Fruit fly (Drosophila melanogaster) whole organism, embryonic: Measurements from ENCODE around the gene CG1896.

Source experiments
- ATbp ChIP-seq: fragments of 200-800 bp; sonication (Bioruptor generic); optimal IDR thresholded peaks from 2 replicates; lab custom pipeline; 2017; ENCODE audit warnings: missing biosample characterization, mild to moderate bottlenecking, missing genetic modification characterization, missing genetic modification reagents
- CG11695 ChIP-seq: fragments of 200-800 bp; sonication (Bioruptor generic); IDR thresholded peaks from 3 replicates; pipeline ENCODE4 v1.3.6; 2022; ENCODE audit warnings: missing biosample characterization, missing genetic modification characterization
- CG15011 ChIP-seq: fragments of 200-800 bp; sonication (Bioruptor generic); optimal IDR thresholded peaks from 3 replicates; lab custom pipeline; 2018; ENCODE audit warnings: missing biosample characterization, mild to moderate bottlenecking, missing genetic modification characterization
- CG15696 ChIP-seq: fragments of 200-800 bp; sonication (Bioruptor generic); optimal IDR thresholded peaks from 2 replicates; lab custom pipeline; 2019; ENCODE audit warnings: missing biosample characterization, mild to moderate bottlenecking, missing genetic modification characterization, moderate library complexity
- CG1603 ChIP-seq: fragments of 200-800 bp; sonication (Bioruptor generic); optimal IDR thresholded peaks from 2 replicates; lab custom pipeline; 2019; ENCODE audit warnings: missing biosample characterization, mild to moderate bottlenecking, missing genetic modification characterization, moderate library complexity
- CG17829 ChIP-seq: fragments of 200-800 bp; optimal IDR thresholded peaks from 2 replicates; lab custom pipeline; 2019; ENCODE audit warnings: missing biosample characterization, mild to moderate bottlenecking, missing genetic modification characterization, moderate library complexity
- CG2116 ChIP-seq: fragments of 200-800 bp; sonication (Bioruptor generic); optimal IDR thresholded peaks from 3 replicates; lab custom pipeline; 2018; ENCODE audit warnings: missing biosample characterization, mild to moderate bottlenecking, missing genetic modification characterization
- CG32767 ChIP-seq: fragments of 200-800 bp; sonication (Bioruptor generic); IDR thresholded peaks from 2 replicates; pipeline ENCODE4 v1.3.6; 2022; ENCODE audit warnings: missing biosample characterization, missing genetic modification characterization
- CG4404 ChIP-seq: fragments of 200-800 bp; sonication (Bioruptor generic); IDR thresholded peaks from 2 replicates; pipeline ENCODE4 v1.3.6; 2022; ENCODE audit warnings: missing biosample characterization, missing genetic modification characterization
- CG4424 ChIP-seq: fragments of 200-800 bp; sonication (Bioruptor generic); optimal IDR thresholded peaks from 3 replicates; lab custom pipeline; 2016; ENCODE audit warnings: missing biosample characterization, missing genetic modification characterization
- CG7556 ChIP-seq: fragments of 200-800 bp; sonication (Bioruptor generic); optimal IDR thresholded peaks from 2 replicates; lab custom pipeline; 2017; ENCODE audit warnings: missing biosample characterization, mild to moderate bottlenecking, missing genetic modification characterization
- CG8388 ChIP-seq: fragments of 200-800 bp; sonication (Bioruptor generic); optimal IDR thresholded peaks from 2 replicates; lab custom pipeline; 2019; ENCODE audit warnings: missing biosample characterization, mild to moderate bottlenecking, missing genetic modification characterization, moderate library complexity
- CG9817 ChIP-seq: fragments of 200-800 bp; sonication (Bioruptor generic); optimal IDR thresholded peaks from 2 replicates; lab custom pipeline; 2018; ENCODE audit warnings: missing biosample characterization, mild to moderate bottlenecking, missing genetic modification characterization, moderate library complexity
- D19A ChIP-seq: fragments of 200-800 bp; optimal IDR thresholded peaks from 3 replicates; lab custom pipeline; 2019; ENCODE audit warnings: missing biosample characterization, mild to moderate bottlenecking, missing genetic modification characterization, moderate library complexity
- Deaf1 ChIP-seq: fragments of 200-800 bp; optimal IDR thresholded peaks from 3 replicates; lab custom pipeline; 2019; ENCODE audit warnings: missing biosample characterization, mild to moderate bottlenecking, missing genetic modification characterization, moderate library complexity
- Dll ChIP-seq: fragments of 200-800 bp; sonication (Bioruptor generic); IDR thresholded peaks from 4 replicates; pipeline ENCODE4 v1.3.6; 2022; ENCODE audit warnings: missing biosample characterization, missing genetic modification characterization; ENCODE audit not compliant: partially characterized antibody
- Drgx ChIP-seq: fragments of 200-800 bp; sonication (Bioruptor generic); IDR thresholded peaks from 2 replicates; pipeline ENCODE4 v1.3.6; 2022; ENCODE audit warnings: missing biosample characterization, missing genetic modification characterization
- H15 ChIP-seq: fragments of 200-800 bp; sonication (Bioruptor generic); IDR thresholded peaks from 3 replicates; pipeline ENCODE4 v1.3.6; 2022; ENCODE audit warnings: missing biosample characterization, missing genetic modification characterization
- HmgZ ChIP-seq: fragments of 200-800 bp; sonication (Bioruptor generic); optimal IDR thresholded peaks from 2 replicates; lab custom pipeline; 2018; ENCODE audit warnings: missing biosample characterization, mild to moderate bottlenecking, missing genetic modification characterization
- MBD-R2 ChIP-seq: fragments of 200-800 bp; sonication (Bioruptor generic); IDR thresholded peaks from 2 replicates; pipeline ENCODE4 v1.3.6; 2022; ENCODE audit warnings: missing biosample characterization, missing genetic modification characterization
- NFAT ChIP-seq: fragments of 200-800 bp; sonication (Bioruptor generic); IDR thresholded peaks from 2 replicates; pipeline ENCODE4 v1.3.6; 2022; ENCODE audit warnings: missing biosample characterization, missing genetic modification characterization
- Nf-YC ChIP-seq: fragments of 200-800 bp; optimal IDR thresholded peaks from 3 replicates; lab custom pipeline; 2019; ENCODE audit warnings: missing biosample characterization, mild to moderate bottlenecking, missing genetic modification characterization, moderate library complexity
- Optix ChIP-seq: fragments of 200-800 bp; sonication (Bioruptor generic); IDR thresholded peaks from 3 replicates; pipeline ENCODE4 v1.3.6; 2022; ENCODE audit warnings: missing biosample characterization, missing genetic modification characterization
- Ravus ChIP-seq: fragments of 200-800 bp; sonication (Bioruptor generic); IDR thresholded peaks from 2 replicates; pipeline ENCODE4 v1.3.6; 2022; ENCODE audit warnings: missing biosample characterization, missing genetic modification characterization
- Sry-δ ChIP-seq: fragments of 200-800 bp; sonication (Bioruptor generic); optimal IDR thresholded peaks from 2 replicates; lab custom pipeline; 2016; ENCODE audit warnings: missing biosample characterization, missing genetic modification characterization
- ac ChIP-seq: fragments of 200-800 bp; sonication (Bioruptor generic); optimal IDR thresholded peaks from 3 replicates; lab custom pipeline; 2017; ENCODE audit warnings: missing biosample characterization, mild to moderate bottlenecking, missing genetic modification characterization
- ara ChIP-seq: fragments of 200-800 bp; sonication (Bioruptor generic); IDR thresholded peaks from 2 replicates; pipeline ENCODE4 v1.3.6; 2022; ENCODE audit warnings: missing biosample characterization, missing genetic modification characterization
- ash1 ChIP-seq: fragments of 200-800 bp; sonication (Bioruptor generic); optimal IDR thresholded peaks from 2 replicates; lab custom pipeline; 2018; ENCODE audit warnings: missing biosample characterization, mild to moderate bottlenecking, missing genetic modification characterization
- chif ChIP-seq, 2 experiments: fragments of 200-800 bp; sonication (Bioruptor generic); optimal IDR thresholded peaks; 3 replicates each; lab custom pipeline; 2016; ENCODE audit warnings: missing biosample characterization in 2 of 2, missing genetic modification characterization in 2 of 2
- croc ChIP-seq: fragments of 200-800 bp; sonication (Bioruptor generic); conservative IDR thresholded peaks from 3 replicates; pipeline ENCODE4 v1.3.6; 2022; ENCODE audit warnings: missing biosample characterization, missing genetic modification characterization
- dimm ChIP-seq: fragments of 200-800 bp; sonication (Bioruptor generic); IDR thresholded peaks from 2 replicates; pipeline ENCODE4 v1.3.6; 2022; ENCODE audit warnings: missing biosample characterization, missing genetic modification characterization
- dmrt99B ChIP-seq: fragments of 200-800 bp; sonication (Bioruptor generic); optimal IDR thresholded peaks from 2 replicates; lab custom pipeline; 2018; ENCODE audit warnings: missing biosample characterization, mild to moderate bottlenecking, missing genetic modification characterization, moderate library complexity
- en ChIP-seq: fragments of 200-800 bp; sonication (Bioruptor generic); optimal IDR thresholded peaks from 2 replicates; lab custom pipeline; 2016; ENCODE audit warnings: missing biosample characterization, missing genetic modification characterization
- gcm2 ChIP-seq: fragments of 200-800 bp; sonication (Bioruptor generic); optimal IDR thresholded peaks from 2 replicates; lab custom pipeline; 2016; ENCODE audit warnings: missing biosample characterization, missing genetic modification characterization
- gem ChIP-seq: fragments of 200-800 bp; sonication (Bioruptor generic); optimal IDR thresholded peaks from 2 replicates; lab custom pipeline; 2019; ENCODE audit warnings: missing biosample characterization, mild to moderate bottlenecking, missing genetic modification characterization, moderate library complexity
- insv ChIP-seq, 2 experiments: fragments of 200-800 bp; sonication (Bioruptor generic); optimal IDR thresholded peaks; 3 replicates each; lab custom pipeline; 2016 to 2018; ENCODE audit warnings: missing biosample characterization in 2 of 2, missing genetic modification characterization in 2 of 2
- nau ChIP-seq: fragments of 200-800 bp; sonication (Bioruptor generic); optimal IDR thresholded peaks from 3 replicates; lab custom pipeline; 2017; ENCODE audit warnings: missing biosample characterization, mild to moderate bottlenecking, missing genetic modification characterization, missing genetic modification reagents
- odd ChIP-seq: fragments of 200-800 bp; sonication (Bioruptor generic); optimal IDR thresholded peaks from 2 replicates; lab custom pipeline; 2017; ENCODE audit warnings: missing biosample characterization, mild to moderate bottlenecking, missing genetic modification characterization
- otp ChIP-seq: fragments of 200-800 bp; sonication (Bioruptor generic); IDR thresholded peaks from 3 replicates; pipeline ENCODE4, ENCODE4 v1.3.6; 2022; ENCODE audit warnings: missing biosample characterization, missing genetic modification characterization
- phol ChIP-seq: fragments of 200-800 bp; sonication (Bioruptor generic); optimal IDR thresholded peaks from 3 replicates; lab custom pipeline; 2018; ENCODE audit warnings: missing biosample characterization, mild to moderate bottlenecking, missing genetic modification characterization, moderate library complexity
- ranshi ChIP-seq: fragments of 200-800 bp; sonication (Bioruptor generic); IDR thresholded peaks from 2 replicates; pipeline ENCODE4 v1.3.6; 2022; ENCODE audit warnings: missing biosample characterization, missing genetic modification characterization
- ro ChIP-seq: fragments of 200-800 bp; sonication (Bioruptor generic); IDR thresholded peaks from 2 replicates; pipeline ENCODE4 v1.3.6; 2022; ENCODE audit warnings: missing biosample characterization, missing genetic modification characterization
- sim ChIP-seq: fragments of 200-800 bp; sonication (Bioruptor generic); IDR thresholded peaks from 2 replicates; pipeline ENCODE4 v1.3.6; 2022; ENCODE audit warnings: missing biosample characterization, missing genetic modification characterization
- tll ChIP-seq, 2 experiments: fragments of 200-800 bp in 1 of 2; fragments of >200 bp in 1 of 2; sonication (Bioruptor generic) in 1 of 2; optimal IDR thresholded peaks; 2 replicates each; lab custom pipeline; 2017 to 2019; ENCODE audit warnings: missing biosample characterization in 2 of 2, missing genetic modification characterization in 2 of 2, mild to moderate bottlenecking in 1 of 2, moderate library complexity in 1 of 2
- trem ChIP-seq: fragments of 200-800 bp; optimal IDR thresholded peaks from 3 replicates; lab custom pipeline; 2019; ENCODE audit warnings: missing biosample characterization, mild to moderate bottlenecking, missing genetic modification characterization, moderate library complexity
- usp ChIP-seq: fragments of >200 bp; optimal IDR thresholded peaks from 2 replicates; lab custom pipeline; 2017; ENCODE audit warnings: missing biosample characterization, missing genetic modification characterization
- vvl ChIP-seq: fragments of 200-800 bp; sonication (Bioruptor generic); IDR thresholded peaks from 2 replicates; pipeline ENCODE4 v1.3.6; 2022; ENCODE audit warnings: missing biosample characterization, missing genetic modification characterization
- wdn ChIP-seq: fragments of 200-800 bp; sonication (Bioruptor generic); IDR thresholded peaks from 2 replicates; pipeline ENCODE4 v1.3.6; 2022; ENCODE audit warnings: missing biosample characterization, missing genetic modification characterization
- zfh2 ChIP-seq: fragments of 200-800 bp; sonication (Bioruptor generic); optimal IDR thresholded peaks from 2 replicates; lab custom pipeline; 2016; ENCODE audit warnings: missing biosample characterization, missing genetic modification characterization

Gene CG1896

DNA sequence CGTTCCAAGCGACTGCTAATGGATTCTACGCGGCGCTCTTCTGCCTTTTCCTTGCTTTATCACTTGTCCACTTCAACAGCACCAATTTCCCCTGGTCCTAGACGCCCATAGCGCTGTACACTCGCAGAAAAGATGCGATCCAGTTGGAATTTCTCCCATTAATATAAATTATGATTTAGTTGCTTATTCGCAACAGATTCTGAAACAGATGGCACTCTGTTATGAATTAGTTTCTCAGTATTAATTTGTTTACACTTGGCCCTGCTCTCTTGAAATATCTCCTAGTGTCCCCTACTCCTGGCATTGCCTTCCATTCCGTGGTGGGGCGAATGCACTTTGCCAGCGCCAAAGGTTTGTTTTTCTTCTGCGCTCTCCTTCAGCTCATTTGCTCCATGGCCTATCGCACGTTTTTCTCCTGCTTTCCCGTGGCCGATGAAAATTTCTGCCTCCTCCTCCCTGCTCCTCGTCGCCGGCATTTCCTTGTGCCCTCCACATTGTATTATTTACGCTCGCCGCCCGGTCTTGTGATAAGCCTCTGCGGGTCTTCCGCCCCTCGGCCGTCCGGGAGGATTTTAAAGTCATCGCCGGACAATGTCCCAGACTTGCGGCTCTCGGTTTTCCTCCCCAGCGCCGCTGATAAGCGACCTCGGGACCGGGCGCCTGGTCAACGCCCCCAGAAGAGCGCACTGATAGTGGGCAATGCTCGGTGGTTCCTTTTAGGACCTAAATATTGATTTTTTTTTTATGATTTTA is 37.8 kb upstream of the CG1896 start (continued):
- TF ChIP-seq CG4424 (GFP tag; lab: Kevin White, UChicago) (peak; percentile 19), phol (tag; lab: Kevin White, UChicago) (peak; percentile 46), H15 (GFP tag; lab: Robert Waterston, UW) (peak; percentile 35; the same call in 1 of the 3 replicates), dmrt99B (no peak), gem (tag; lab: Kevin White, UChicago) (peak; percentile 23), CG15696 (peak; percentile 59), chif (GFP tag; optimal IDR thresholded peaks at IDR 0.05; lab: Kevin White, UChicago) (peak; percentile 16 to 23), vvl (GFP tag; lab: Robert Waterston, UW) (peak; percentile 52; the same call in 1 of the 2 replicates), croc (GFP tag; lab: Robert Waterston, UW) (no peak; the same call in 1 of the 3 replicates), trem (tag; lab: Kevin White, UChicago) (peak; percentile 35), CG4404 (GFP tag; lab: Robert Waterston, UW) (peak; percentile 52; the same call in 1 of the 2 replicates), Drgx (GFP tag; lab: Robert Waterston, UW) (peak; percentile 68), ara (GFP tag; lab: Robert Waterston, UW) (peak; percentile 82), sim (GFP tag; lab: Robert Waterston, UW) (0 out of 2 replicates have a peak, but pooled peaks have one; percentile 35)

DNA sequence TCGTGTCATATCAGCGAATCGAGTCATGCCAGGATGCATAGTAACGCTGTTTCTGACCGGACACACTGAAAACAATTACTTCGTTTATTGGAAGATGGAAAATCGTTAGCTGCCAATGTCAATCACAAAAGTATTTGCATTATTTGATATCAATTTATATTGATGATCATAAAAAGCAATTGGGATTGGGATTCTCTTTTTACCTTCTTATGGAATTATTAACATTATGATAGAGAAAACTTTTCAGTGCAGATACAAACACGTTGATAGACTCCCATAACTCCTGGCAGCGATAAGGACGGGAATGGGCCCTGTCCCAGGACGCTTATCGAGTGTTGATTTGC is 37.2 kb upstream of the CG1896 start:
- TF ChIP-seq D19A (tag; lab: Kevin White, UChicago) (peak; percentile 0), CG17829 (tag; lab: Kevin White, UChicago) (peak; percentile 21), CG9817 (no peak), sim (GFP tag; lab: Robert Waterston, UW) (no peak), NFAT (GFP tag; lab: Robert Waterston, UW) (no peak), ranshi (GFP tag; lab: Robert Waterston, UW) (no peak), ash1 (GFP tag; lab: Kevin White, UChicago) (no peak), tll (GFP tag; optimal IDR thresholded peaks at IDR 0.05; lab: Kevin White, UChicago) (no peak), CG1603 (tag; lab: Kevin White, UChicago) (peak; percentile 41), usp (GFP tag; lab: Kevin White, UChicago) (no peak), odd (GFP tag; lab: Kevin White, UChicago) (no peak), MBD-R2 (GFP tag; lab: Robert Waterston, UW) (no peak), CG15011 (GFP tag; lab: Kevin White, UChicago) (no peak), otp (GFP tag; lab: Robert Waterston, UW) (no peak), en (GFP tag; lab: Kevin White, UChicago) (no peak), HmgZ (tag; lab: Kevin White, UChicago) (no peak), Dll (GFP tag; lab: Robert Waterston, UW) (no peak), Optix (GFP tag; lab: Robert Waterston, UW) (no peak), ac (GFP tag; lab: Kevin White, UChicago) (peak; percentile 38), Sry-δ (GFP tag; lab: Kevin White, UChicago) (no peak), ro (GFP tag; lab: Robert Waterston, UW) (no peak), CG8388 (GFP tag; lab: Kevin White, UChicago) (peak; percentile 5), CG32767 (GFP tag; lab: Robert Waterston, UW) (no peak), Nf-YC (tag; lab: Kevin White, UChicago) (no peak), nau (GFP tag; lab: Kevin White, UChicago) (no peak), Ravus (no peak), gcm2 (GFP tag; lab: Kevin White, UChicago) (no peak), wdn (GFP tag; lab: Robert Waterston, UW) (no peak), Deaf1 (tag; lab: Kevin White, UChicago) (no peak), dimm (GFP tag; lab: Robert Waterston, UW) (no peak), CG11695 (GFP tag; lab: Robert Waterston, UW) (no peak), CG7556 (GFP tag; lab: Kevin White, UChicago) (no peak), insv (GFP tag; optimal IDR thresholded peaks at IDR 0.05; lab: Kevin White, UChicago) (no peak), zfh2 (GFP tag; lab: Kevin White, UChicago) (no peak), ATbp (GFP tag; lab: Kevin White, UChicago) (no peak), CG2116 (GFP tag; lab: Kevin White, UChicago) (no peak)
